Worm (Caenorhabditis elegans) whole organism, L2 larva: ENCODE measurements around the gene rpn-13.

Experiments
- C34F6.9 ChIP-seq: fragments of 150-350 bp; optimal IDR thresholded peaks from 2 replicates; lab custom pipeline; 2014; ENCODE audit warnings: missing biosample characterization, missing genetic modification characterization
- F13H6.1 ChIP-seq: sonication (generic microtip); optimal IDR thresholded peaks from 2 replicates; lab custom pipeline; 2016; ENCODE audit warnings: missing genetic modification characterization, missing compliant biosample characterization
- Y55F3AM.14 ChIP-seq: fragments of 200-800 bp; sonication (Bioruptor generic); optimal IDR thresholded peaks from 2 replicates; lab custom pipeline; 2018; ENCODE audit warnings: mild to moderate bottlenecking, missing genetic modification characterization, missing compliant biosample characterization
- ZK546.5 ChIP-seq: sonication (generic microtip); optimal IDR thresholded peaks from 2 replicates; lab custom pipeline; 2017; ENCODE audit warnings: missing biosample characterization, missing genetic modification characterization
- alr-1 ChIP-seq: fragments of 150-350 bp; optimal IDR thresholded peaks from 2 replicates; lab custom pipeline; 2014; ENCODE audit warnings: missing biosample characterization, missing genetic modification characterization
- aly-2 ChIP-seq: fragments of 150-350 bp; optimal IDR thresholded peaks from 2 replicates; lab custom pipeline; 2014; ENCODE audit warnings: missing biosample characterization, missing genetic modification characterization
- ama-1 ChIP-seq: fragments of 150-350 bp; optimal IDR thresholded peaks from 2 replicates; lab custom pipeline; 2018; ENCODE audit warnings: inconsistent platforms
- blmp-1 ChIP-seq: sonication (generic microtip); optimal IDR thresholded peaks from 2 replicates; lab custom pipeline; 2017; ENCODE audit warnings: missing genetic modification characterization, mild to moderate bottlenecking, missing compliant biosample characterization, antibody characterized with exemption, moderate library complexity; ENCODE audit not compliant: insufficient read depth
- ceh-16 ChIP-seq: fragments of 150-350 bp; optimal IDR thresholded peaks from 2 replicates; lab custom pipeline; 2014; ENCODE audit warnings: missing biosample characterization, missing genetic modification characterization
- ceh-82 ChIP-seq: fragments of 150-350 bp; optimal IDR thresholded peaks from 2 replicates; lab custom pipeline; 2014; ENCODE audit warnings: missing biosample characterization, missing genetic modification characterization
- crh-2 ChIP-seq: sonication (generic microtip); optimal IDR thresholded peaks from 2 replicates; lab custom pipeline; 2017; ENCODE audit warnings: missing biosample characterization, missing genetic modification characterization
- dmd-4 ChIP-seq: sonication (generic microtip); optimal IDR thresholded peaks from 2 replicates; lab custom pipeline; 2017; ENCODE audit warnings: missing biosample characterization, missing genetic modification characterization
- egl-27 ChIP-seq: sonication (generic microtip); optimal IDR thresholded peaks from 3 replicates; lab custom pipeline; 2017; ENCODE audit warnings: missing biosample characterization, missing genetic modification reagents, missing genetic modification characterization
- elt-1 ChIP-seq: fragments of 150-350 bp; optimal IDR thresholded peaks from 2 replicates; lab custom pipeline; 2014; ENCODE audit warnings: missing biosample characterization, missing genetic modification characterization
- elt-3 ChIP-seq: sonication (generic microtip); optimal IDR thresholded peaks from 2 replicates; lab custom pipeline; 2017; ENCODE audit warnings: missing biosample characterization, missing genetic modification characterization
- fos-1 ChIP-seq: fragments of 150-350 bp; optimal IDR thresholded peaks from 2 replicates; lab custom pipeline; 2014; ENCODE audit warnings: missing biosample characterization, missing genetic modification characterization
- gmeb-1 ChIP-seq: fragments of 150-350 bp; optimal IDR thresholded peaks from 2 replicates; lab custom pipeline; 2014; ENCODE audit warnings: missing biosample characterization, missing genetic modification characterization
- lin-11 ChIP-seq: fragments of 150-350 bp; sonication (generic microtip); optimal IDR thresholded peaks from 2 replicates; lab custom pipeline; 2014; ENCODE audit warnings: missing biosample characterization, missing genetic modification characterization, inconsistent platforms, mixed read lengths
- lin-13 ChIP-seq: fragments of 150-350 bp; optimal IDR thresholded peaks from 2 replicates; lab custom pipeline; 2014; ENCODE audit warnings: missing biosample characterization, missing genetic modification reagents, missing genetic modification characterization
- lin-39 ChIP-seq: fragments of 150-350 bp; optimal IDR thresholded peaks from 2 replicates; lab custom pipeline; 2014; ENCODE audit warnings: missing biosample characterization, missing genetic modification reagents, missing genetic modification characterization
- lsy-2 ChIP-seq, 2 experiments: fragments of 150-350 bp in 1 of 2; sonication (generic microtip) in 1 of 2; optimal IDR thresholded peaks; 2 replicates each; lab custom pipeline; 2014 to 2017; ENCODE audit warnings: missing biosample characterization in 2 of 2, missing genetic modification characterization in 2 of 2
- mbf-1 ChIP-seq: sonication (generic microtip); optimal IDR thresholded peaks from 2 replicates; lab custom pipeline; 2017; ENCODE audit warnings: missing biosample characterization, missing genetic modification characterization
- mdl-1 ChIP-seq, 2 experiments: fragments of 150-350 bp in 1 of 2; sonication (generic microtip) in 1 of 2; optimal IDR thresholded peaks; 2 replicates each; lab custom pipeline; 2017; ENCODE audit warnings: missing biosample characterization in 2 of 2, missing genetic modification characterization in 2 of 2
- nhr-11 ChIP-seq: fragments of 150-350 bp; optimal IDR thresholded peaks from 2 replicates; lab custom pipeline; 2014; ENCODE audit warnings: missing biosample characterization, missing genetic modification characterization
- nhr-12 ChIP-seq: fragments of 150-350 bp; optimal IDR thresholded peaks from 2 replicates; lab custom pipeline; 2014; ENCODE audit warnings: missing biosample characterization, missing genetic modification characterization
- nhr-129 ChIP-seq: fragments of 150-350 bp; optimal IDR thresholded peaks from 2 replicates; lab custom pipeline; 2014; ENCODE audit warnings: missing biosample characterization, missing genetic modification characterization
- nhr-21 ChIP-seq: fragments of 150-350 bp; optimal IDR thresholded peaks from 2 replicates; lab custom pipeline; 2014; ENCODE audit warnings: missing biosample characterization, missing genetic modification characterization
- nhr-23 ChIP-seq: fragments of 150-350 bp; optimal IDR thresholded peaks from 2 replicates; lab custom pipeline; 2014; ENCODE audit warnings: missing biosample characterization, missing genetic modification reagents, missing genetic modification characterization
- nhr-25 ChIP-seq: fragments of 150-350 bp; sonication (generic microtip); optimal IDR thresholded peaks from 3 replicates; lab custom pipeline; 2014; ENCODE audit warnings: missing biosample characterization, missing genetic modification characterization
- nhr-6 ChIP-seq: fragments of 150-350 bp; optimal IDR thresholded peaks from 2 replicates; lab custom pipeline; 2014; ENCODE audit warnings: missing biosample characterization, missing genetic modification characterization
- peb-1 ChIP-seq: fragments of 150-350 bp; optimal IDR thresholded peaks from 2 replicates; lab custom pipeline; 2014; ENCODE audit warnings: missing biosample characterization, missing genetic modification characterization
- sem-4 ChIP-seq: fragments of 150-350 bp; optimal IDR thresholded peaks from 2 replicates; lab custom pipeline; 2014; ENCODE audit warnings: missing biosample characterization, missing genetic modification reagents, missing genetic modification characterization
- sma-3 ChIP-seq: sonication (generic microtip); optimal IDR thresholded peaks from 2 replicates; lab custom pipeline; 2016; ENCODE audit warnings: missing genetic modification reagents, missing genetic modification characterization, missing compliant biosample characterization
- sma-9 ChIP-seq, 2 experiments: fragments of 150-350 bp in 1 of 2; sonication (generic microtip) in 1 of 2; optimal IDR thresholded peaks; 2 replicates each; lab custom pipeline; 2014 to 2016; ENCODE audit warnings: missing genetic modification characterization in 2 of 2, mild to moderate bottlenecking in 1 of 2, missing biosample characterization in 1 of 2, missing compliant biosample characterization in 1 of 2, missing genetic modification reagents in 1 of 2, moderate library complexity in 1 of 2
- snpc-4 ChIP-seq: fragments of 150-350 bp; optimal IDR thresholded peaks from 2 replicates; lab custom pipeline; 2014; ENCODE audit warnings: missing biosample characterization, missing genetic modification characterization
- unc-39 ChIP-seq: fragments of 150-350 bp; optimal IDR thresholded peaks from 2 replicates; lab custom pipeline; 2014; ENCODE audit warnings: missing biosample characterization, missing genetic modification characterization
- unc-55 ChIP-seq: fragments of 150-350 bp; sonication (generic microtip); optimal IDR thresholded peaks from 3 replicates; lab custom pipeline; 2014; ENCODE audit warnings: missing biosample characterization, missing genetic modification reagents, missing genetic modification characterization
- unc-62 ChIP-seq: fragments of 150-350 bp; optimal IDR thresholded peaks from 2 replicates; lab custom pipeline; 2014; ENCODE audit warnings: missing biosample characterization, missing genetic modification reagents, missing genetic modification characterization
- zag-1 ChIP-seq: fragments of 150-350 bp; optimal IDR thresholded peaks from 2 replicates; lab custom pipeline; 2014; ENCODE audit warnings: missing biosample characterization, missing genetic modification characterization
- ztf-11 ChIP-seq: sonication (generic microtip); optimal IDR thresholded peaks from 2 replicates; lab custom pipeline; 2017; ENCODE audit warnings: missing biosample characterization, missing genetic modification characterization
- ztf-4 ChIP-seq: fragments of 150-350 bp; optimal IDR thresholded peaks from 2 replicates; lab custom pipeline; 2014; ENCODE audit warnings: missing biosample characterization, missing genetic modification characterization

The rpn-13 gene

DNA sequence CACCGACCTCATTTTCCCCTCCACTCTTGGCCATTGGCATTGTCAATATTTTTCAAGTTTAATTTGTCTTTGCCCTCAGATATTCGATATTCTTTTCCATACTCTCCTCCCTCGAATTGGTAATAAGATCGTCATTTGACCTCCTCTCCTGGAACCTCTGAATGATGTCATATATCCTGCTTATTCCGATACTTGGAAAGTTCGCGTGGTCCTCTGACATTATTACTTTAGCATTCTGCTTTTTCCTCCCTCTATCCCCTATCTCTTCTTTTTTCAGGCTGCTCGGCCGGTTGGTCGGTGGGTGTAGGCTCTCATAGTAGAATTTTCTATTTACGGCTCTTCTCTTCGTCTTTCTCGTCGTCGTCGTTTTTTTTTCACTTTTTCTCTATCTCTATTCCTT lies 10.7 kb upstream of the rpn-13 start:
- TF ChIP-seq peb-1 (tag; lab: Kevin White, UChicago) (no peak), ceh-82 (tag; lab: Kevin White, UChicago) (no peak), C34F6.9 (tag; lab: Kevin White, UChicago) (peak; percentile 66), F13H6.1 (tag; lab: Kevin White, UChicago) (peak; percentile 47), nhr-11 (tag; lab: Kevin White, UChicago) (no peak), lsy-2 (tag; optimal IDR thresholded peaks at IDR 0.05; lab: Kevin White, UChicago) (peak in 1 of 2 experiments; percentile 43), ama-1 (lab: Kevin White, UChicago) (peak; percentile 27), alr-1 (tag; lab: Kevin White, UChicago) (no peak), nhr-23 (tag; lab: Kevin White, UChicago) (no peak), ZK546.5 (tag; lab: Kevin White, UChicago) (no peak), nhr-129 (tag; lab: Kevin White, UChicago) (peak; percentile 30), nhr-6 (tag; lab: Kevin White, UChicago) (peak; percentile 18), unc-55 (GFP tag; lab: Kevin White, UChicago) (peak; percentile 34), sem-4 (tag; lab: Kevin White, UChicago) (peak; percentile 42), sma-9 (GFP tag; optimal IDR thresholded peaks at IDR 0.05; lab: Kevin White, UChicago) (peak; percentile 52), sma-9 (tag; optimal IDR thresholded peaks at IDR 0.05; lab: Kevin White, UChicago) (no peak), zag-1 (tag; lab: Kevin White, UChicago) (peak; percentile 65), crh-2 (tag; lab: Kevin White, UChicago) (peak; percentile 33)

DNA sequence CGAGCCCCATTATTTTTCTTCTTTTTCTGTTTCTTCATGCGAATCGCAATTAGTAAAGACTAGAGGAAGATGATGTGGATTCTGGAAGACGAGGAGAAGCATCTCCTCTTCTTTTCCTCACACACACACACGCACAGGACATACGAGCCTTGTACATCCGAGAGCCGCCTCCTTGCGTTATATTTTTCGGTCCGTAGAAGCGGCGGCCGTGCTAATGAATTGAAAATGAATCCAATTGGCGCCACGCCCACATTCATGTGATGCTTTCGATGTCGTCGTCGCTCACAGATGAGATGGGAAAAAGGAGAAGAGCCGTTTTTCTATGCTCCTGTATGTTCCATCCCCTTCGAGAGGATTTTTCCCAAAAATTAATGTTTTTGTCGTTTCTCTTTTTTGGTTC lies 9.7 kb upstream of the rpn-13 start:
- TF ChIP-seq ceh-82 (tag; lab: Kevin White, UChicago) (no peak), nhr-11 (tag; lab: Kevin White, UChicago) (no peak), elt-1 (tag; lab: Kevin White, UChicago) (no peak), blmp-1 (tag; lab: Kevin White, UChicago) (no peak), nhr-12 (tag; lab: Kevin White, UChicago) (no peak), sem-4 (tag; lab: Kevin White, UChicago) (no peak), nhr-25 (no peak), F13H6.1 (tag; lab: Kevin White, UChicago) (no peak), aly-2 (no peak), egl-27 (tag; lab: Kevin White, UChicago) (no peak), unc-62 (GFP tag; lab: Kevin White, UChicago) (no peak), fos-1 (tag; lab: Kevin White, UChicago) (no peak), crh-2 (tag; lab: Kevin White, UChicago) (no peak), nhr-129 (tag; lab: Kevin White, UChicago) (peak; percentile 24), dmd-4 (tag; lab: Kevin White, UChicago) (no peak), ztf-4 (no peak), elt-3 (tag; lab: Kevin White, UChicago) (no peak), zag-1 (tag; lab: Kevin White, UChicago) (peak; percentile 58), lsy-2 (tag; optimal IDR thresholded peaks at IDR 0.05; lab: Kevin White, UChicago) (no peak), ceh-16 (tag; lab: Kevin White, UChicago) (no peak), sma-3 (GFP tag; lab: Kevin White, UChicago) (no peak), lin-39 (tag; lab: Kevin White, UChicago) (no peak), unc-55 (GFP tag; lab: Kevin White, UChicago) (peak; percentile 12)

DNA sequence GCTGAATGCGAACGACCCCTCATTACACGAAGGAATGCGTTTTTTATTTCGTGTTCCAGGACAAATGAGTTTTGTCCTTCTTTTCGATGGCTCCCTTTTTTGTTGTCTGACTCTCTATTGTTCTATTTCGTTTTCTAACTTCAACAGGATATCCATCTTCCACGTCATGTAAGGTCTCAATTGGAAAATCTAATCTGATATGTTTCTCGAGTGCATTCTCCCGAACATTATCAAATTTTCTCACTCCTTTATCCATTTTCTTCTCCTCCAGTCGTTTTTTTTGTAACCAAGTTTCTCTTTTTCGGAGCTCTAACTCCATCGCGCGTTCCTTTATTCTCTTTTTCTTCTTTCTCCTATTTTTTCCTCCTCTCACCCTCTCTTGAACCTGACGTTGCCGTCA lies 8.7 kb upstream of the rpn-13 start:
- TF ChIP-seq lsy-2 (tag; optimal IDR thresholded peaks at IDR 0.05; lab: Kevin White, UChicago) = peak in 1 of 2 experiments; percentile 18
- TF ChIP-seq sma-9 (GFP tag; optimal IDR thresholded peaks at IDR 0.05; lab: Kevin White, UChicago) = peak; percentile 47
- TF ChIP-seq sma-9 (tag; optimal IDR thresholded peaks at IDR 0.05; lab: Kevin White, UChicago) = no peak
- TF ChIP-seq mbf-1 (tag; lab: Kevin White, UChicago) = no peak

ce11 chrIII:6348578-6348977 lies 6.8 kb upstream of the rpn-13 start:
- TF ChIP-seq ceh-82 (tag; lab: Kevin White, UChicago) (no peak), lin-39 (tag; lab: Kevin White, UChicago) (no peak), ztf-11 (no peak), crh-2 (tag; lab: Kevin White, UChicago) (peak; percentile 60), unc-39 (no peak), dmd-4 (tag; lab: Kevin White, UChicago) (no peak), ceh-16 (tag; lab: Kevin White, UChicago) (no peak), sma-9 (GFP tag; optimal IDR thresholded peaks at IDR 0.05; lab: Kevin White, UChicago) (peak; percentile 44), sma-9 (tag; optimal IDR thresholded peaks at IDR 0.05; lab: Kevin White, UChicago) (no peak), C34F6.9 (tag; lab: Kevin White, UChicago) (peak; percentile 53), aly-2 (no peak), nhr-129 (tag; lab: Kevin White, UChicago) (peak; percentile 43), lsy-2 (tag; optimal IDR thresholded peaks at IDR 0.05; lab: Kevin White, UChicago) (peak; percentile 12 to 64), ztf-4 (no peak), nhr-6 (tag; lab: Kevin White, UChicago) (no peak), sma-3 (GFP tag; lab: Kevin White, UChicago) (no peak), nhr-21 (tag; lab: Kevin White, UChicago) (no peak), lin-11 (tag; lab: Kevin White, UChicago) (no peak), lin-13 (GFP tag; lab: Kevin White, UChicago) (no peak), nhr-12 (tag; lab: Kevin White, UChicago) (no peak), egl-27 (tag; lab: Kevin White, UChicago) (no peak), blmp-1 (tag; lab: Kevin White, UChicago) (no peak), gmeb-1 (tag; lab: Kevin White, UChicago) (no peak), snpc-4 (tag; lab: Kevin White, UChicago) (no peak), mbf-1 (tag; lab: Kevin White, UChicago) (no peak), ZK546.5 (tag; lab: Kevin White, UChicago) (no peak), mdl-1 (tag; optimal IDR thresholded peaks at IDR 0.05; lab: Kevin White, UChicago) (peak in 1 of 2 experiments; percentile 75), Y55F3AM.14 (GFP tag; lab: Kevin White, UChicago) (no peak), unc-55 (GFP tag; lab: Kevin White, UChicago) (peak; percentile 6), alr-1 (tag; lab: Kevin White, UChicago) (no peak), elt-3 (tag; lab: Kevin White, UChicago) (no peak), zag-1 (tag; lab: Kevin White, UChicago) (peak; percentile 35)
